Worm (Caenorhabditis elegans) whole organism, L3 larva: ENCODE data around the gene F45H10.2.

ENCODE experiments used
- R02D3.7 ChIP-seq: fragments of 150-350 bp; optimal IDR thresholded peaks from 2 replicates; lab custom pipeline; 2014; ENCODE audit warnings: missing biosample characterization, missing genetic modification characterization
- ZK546.5 ChIP-seq: sonication (generic microtip); optimal IDR thresholded peaks from 2 replicates; lab custom pipeline; 2017; ENCODE audit warnings: missing biosample characterization, missing genetic modification characterization
- aly-2 ChIP-seq: fragments of 150-350 bp; optimal IDR thresholded peaks from 2 replicates; lab custom pipeline; 2014; ENCODE audit warnings: missing biosample characterization, missing genetic modification characterization
- ceh-16 ChIP-seq: sonication (generic microtip); optimal IDR thresholded peaks from 2 replicates; lab custom pipeline; 2017; ENCODE audit warnings: missing biosample characterization, missing genetic modification characterization
- ceh-28 ChIP-seq: fragments of 150-350 bp; optimal IDR thresholded peaks from 2 replicates; lab custom pipeline; 2014; ENCODE audit warnings: missing biosample characterization, missing genetic modification reagents, missing genetic modification characterization
- ceh-82 ChIP-seq: fragments of 150-350 bp; optimal IDR thresholded peaks from 2 replicates; lab custom pipeline; 2014; ENCODE audit warnings: missing biosample characterization, missing genetic modification characterization
- daf-12 ChIP-seq: fragments of 150-350 bp; optimal IDR thresholded peaks from 2 replicates; lab custom pipeline; 2014; ENCODE audit warnings: missing biosample characterization, missing genetic modification reagents, missing genetic modification characterization
- egl-5 ChIP-seq: fragments of 150-350 bp; optimal IDR thresholded peaks from 2 replicates; lab custom pipeline; 2017; ENCODE audit warnings: missing biosample characterization, missing genetic modification reagents, missing genetic modification characterization, inconsistent platforms
- elt-1 ChIP-seq: fragments of 150-350 bp; optimal IDR thresholded peaks from 2 replicates; lab custom pipeline; 2014; ENCODE audit warnings: missing biosample characterization, missing genetic modification characterization
- elt-2 ChIP-seq: sonication (generic microtip); optimal IDR thresholded peaks from 2 replicates; lab custom pipeline; 2016; ENCODE audit warnings: missing genetic modification reagents, mild to moderate bottlenecking, missing genetic modification characterization, missing compliant biosample characterization
- elt-3 ChIP-seq, 3 experiments: fragments of 150-350 bp in 1 of 3; sonication (generic microtip) in 2 of 3; optimal IDR thresholded peaks; 2 replicates in 2 of 3; 4 replicates in 1 of 3; lab custom pipeline; 2014 to 2017; ENCODE audit warnings: missing biosample characterization in 3 of 3, missing genetic modification characterization in 3 of 3
- eor-1 ChIP-seq, 2 experiments: fragments of 150-350 bp; optimal IDR thresholded peaks; 2 replicates each; lab custom pipeline; 2014 to 2018; ENCODE audit warnings: missing biosample characterization in 2 of 2, missing genetic modification characterization in 2 of 2
- fkh-10 ChIP-seq: sonication (generic microtip); optimal IDR thresholded peaks from 2 replicates; lab custom pipeline; 2017; ENCODE audit warnings: missing biosample characterization, missing genetic modification reagents, missing genetic modification characterization
- fkh-2 ChIP-seq: fragments of 150-350 bp; optimal IDR thresholded peaks from 2 replicates; lab custom pipeline; 2014; ENCODE audit warnings: missing biosample characterization, missing genetic modification reagents, missing genetic modification characterization
- hmg-11 ChIP-seq: sonication (generic microtip); optimal IDR thresholded peaks from 2 replicates; lab custom pipeline; 2016; ENCODE audit warnings: missing genetic modification characterization, missing compliant biosample characterization
- jun-1 ChIP-seq: fragments of 150-350 bp; optimal IDR thresholded peaks from 2 replicates; lab custom pipeline; 2014; ENCODE audit warnings: missing biosample characterization, missing genetic modification reagents, missing genetic modification characterization
- lin-15B ChIP-seq: fragments of 150-350 bp; optimal IDR thresholded peaks from 2 replicates; lab custom pipeline; 2014; ENCODE audit warnings: missing biosample characterization, missing genetic modification characterization
- lin-39 ChIP-seq: fragments of 150-350 bp; optimal IDR thresholded peaks from 2 replicates; lab custom pipeline; 2018; ENCODE audit warnings: missing biosample characterization, missing genetic modification reagents, missing genetic modification characterization
- lsy-12 ChIP-seq: sonication (generic microtip); optimal IDR thresholded peaks from 2 replicates; lab custom pipeline; 2016; ENCODE audit warnings: mild to moderate bottlenecking, missing genetic modification characterization, missing compliant biosample characterization
- nfya-1 ChIP-seq: sonication (generic microtip); optimal IDR thresholded peaks from 2 replicates; lab custom pipeline; 2017; ENCODE audit warnings: missing genetic modification characterization, mild to moderate bottlenecking, missing compliant biosample characterization, antibody characterized with exemption, moderate library complexity; ENCODE audit not compliant: insufficient read depth
- nhr-11 ChIP-seq: fragments of 150-350 bp; optimal IDR thresholded peaks from 2 replicates; lab custom pipeline; 2014; ENCODE audit warnings: missing biosample characterization, missing genetic modification characterization
- nhr-12 ChIP-seq: fragments of 150-350 bp; optimal IDR thresholded peaks from 2 replicates; lab custom pipeline; 2014; ENCODE audit warnings: missing biosample characterization, missing genetic modification characterization
- nhr-23 ChIP-seq: fragments of 150-350 bp; optimal IDR thresholded peaks from 2 replicates; lab custom pipeline; 2014; ENCODE audit warnings: missing biosample characterization, missing genetic modification reagents, missing genetic modification characterization
- nhr-237 ChIP-seq: fragments of 150-350 bp; optimal IDR thresholded peaks from 2 replicates; lab custom pipeline; 2014; ENCODE audit warnings: missing biosample characterization, missing genetic modification characterization
- nhr-25 ChIP-seq: sonication (generic microtip); optimal IDR thresholded peaks from 2 replicates; lab custom pipeline; 2017; ENCODE audit warnings: missing biosample characterization, missing genetic modification characterization
- nhr-28 ChIP-seq: fragments of 150-350 bp; optimal IDR thresholded peaks from 2 replicates; lab custom pipeline; 2014; ENCODE audit warnings: missing biosample characterization, missing genetic modification characterization
- nhr-43 ChIP-seq: sonication (generic microtip); optimal IDR thresholded peaks from 2 replicates; lab custom pipeline; 2016; ENCODE audit warnings: mild to moderate bottlenecking, missing genetic modification characterization, missing compliant biosample characterization; ENCODE audit not compliant: poor library complexity, severe bottlenecking
- nhr-67 ChIP-seq: fragments of 150-350 bp; optimal IDR thresholded peaks from 2 replicates; lab custom pipeline; 2014; ENCODE audit warnings: missing biosample characterization, missing genetic modification characterization
- nhr-76 ChIP-seq: fragments of 150-350 bp; sonication (generic microtip); optimal IDR thresholded peaks from 5 replicates; lab custom pipeline; 2014; ENCODE audit warnings: missing biosample characterization, missing genetic modification characterization
- nhr-77 ChIP-seq: fragments of 150-350 bp; optimal IDR thresholded peaks from 2 replicates; lab custom pipeline; 2014; ENCODE audit warnings: missing biosample characterization, missing genetic modification characterization
- pha-4 ChIP-seq: fragments of 150-350 bp; optimal IDR thresholded peaks from 2 replicates; lab custom pipeline; 2014; ENCODE audit warnings: missing biosample characterization, missing genetic modification reagents, missing genetic modification characterization
- pqm-1 ChIP-seq: fragments of 150-350 bp; optimal IDR thresholded peaks from 2 replicates; lab custom pipeline; 2017; ENCODE audit warnings: missing biosample characterization, missing genetic modification characterization, inconsistent platforms
- sea-2 ChIP-seq: fragments of 150-350 bp; sonication (generic microtip); optimal IDR thresholded peaks from 4 replicates; lab custom pipeline; 2014; ENCODE audit warnings: missing biosample characterization, missing genetic modification reagents, missing genetic modification characterization
- snpc-4 ChIP-seq: fragments of 150-350 bp; optimal IDR thresholded peaks from 2 replicates; lab custom pipeline; 2014; ENCODE audit warnings: missing biosample characterization, missing genetic modification characterization
- ztf-4 ChIP-seq: fragments of 150-350 bp; optimal IDR thresholded peaks from 2 replicates; lab custom pipeline; 2014; ENCODE audit warnings: missing biosample characterization, missing genetic modification characterization

The F45H10.2 gene

ce11 chrII:13481781-13482455 is 10.9 kb downstream of the F45H10.2 start, which contains the start of gene E01G4.6:
TSS of gene E01G4.6 (plus strand) at chrII:13482405.
- TF ChIP-seq nhr-76 = no peak
- TF ChIP-seq ztf-4 (tag; lab: Kevin White, UChicago) = no peak
- TF ChIP-seq ZK546.5 (tag; lab: Kevin White, UChicago) = no peak
- no peak for TF ChIP-seq sea-2 (GFP tag; lab: Kevin White, UChicago)
- no peak for TF ChIP-seq nhr-237 (tag; lab: Kevin White, UChicago)
- no peak for TF ChIP-seq ceh-28 (tag; lab: Kevin White, UChicago)
- no peak for TF ChIP-seq nhr-12
- TF ChIP-seq R02D3.7 (tag; lab: Kevin White, UChicago) = no peak
- TF ChIP-seq fkh-10 (GFP tag; lab: Kevin White, UChicago) = no peak
- no peak for TF ChIP-seq aly-2 (tag; lab: Kevin White, UChicago)
- TF ChIP-seq hmg-11 (tag; lab: Kevin White, UChicago) = no peak
- no peak for TF ChIP-seq nhr-25 (tag; lab: Kevin White, UChicago)
- TF ChIP-seq daf-12 = no peak
- no peak for TF ChIP-seq eor-1 (tag; optimal IDR thresholded peaks at IDR 0.05; lab: Kevin White, UChicago)
- TF ChIP-seq nhr-28 (tag; lab: Kevin White, UChicago) = no peak
- no peak for TF ChIP-seq lsy-12 (tag; lab: Kevin White, UChicago)
- no peak for TF ChIP-seq nhr-23 (tag; lab: Kevin White, UChicago)
- no peak for TF ChIP-seq fkh-2 (tag; lab: Kevin White, UChicago)
- TF ChIP-seq elt-1 = no peak
- no peak for TF ChIP-seq nhr-43 (tag; lab: Kevin White, UChicago)

- no peak for TF ChIP-seq ztf-4 (tag; lab: Kevin White, UChicago)
- TF ChIP-seq ceh-82 = no peak
- no peak for TF ChIP-seq nhr-11 (tag; lab: Kevin White, UChicago)
Observed at ce11 chrII:13479424-13479823, 13.4 kb downstream of the F45H10.2 start.

ce11 chrII:13477230-13477629 is 15.6 kb downstream of the F45H10.2 start:
- TF ChIP-seq nfya-1 (tag; lab: Kevin White, UChicago) (peak; percentile 59), lin-15B (tag; lab: Kevin White, UChicago) (peak; percentile 82), jun-1 (no peak), elt-2 (tag; lab: Kevin White, UChicago) (peak; percentile 23), snpc-4 (tag; lab: Kevin White, UChicago) (peak; percentile 67), daf-12 (no peak), nhr-23 (tag; lab: Kevin White, UChicago) (peak; percentile 36), hmg-11 (tag; lab: Kevin White, UChicago) (peak; percentile 65), nhr-25 (tag; lab: Kevin White, UChicago) (no peak), lin-39 (peak; percentile 12)
- TF ChIP-seq, all 47 proteins: peak for 7

ce11 chrII:13472101-13472500 is 20.7 kb downstream of the F45H10.2 start, which contains the start of gene E01G4.5:
TSS of gene E01G4.5 (plus strand) at chrII:13472401.
- no peak for TF ChIP-seq R02D3.7 (tag; lab: Kevin White, UChicago)
- TF ChIP-seq ceh-16 (tag; lab: Kevin White, UChicago) = no peak
- no peak for TF ChIP-seq nfya-1 (tag; lab: Kevin White, UChicago)

ce11 chrII:13470655-13471054 is 22.2 kb downstream of the F45H10.2 start:
- TF ChIP-seq elt-3 (tag; optimal IDR thresholded peaks at IDR 0.05; lab: Kevin White, UChicago) (no peak), nhr-67 (tag; lab: Kevin White, UChicago) (no peak), pha-4 (tag; lab: Kevin White, UChicago) (no peak), jun-1 (no peak), eor-1 (tag; optimal IDR thresholded peaks at IDR 0.05; lab: Kevin White, UChicago) (no peak), nhr-25 (tag; lab: Kevin White, UChicago) (no peak), nfya-1 (tag; lab: Kevin White, UChicago) (no peak), egl-5 (tag; lab: Kevin White, UChicago) (no peak), pqm-1 (tag; lab: Kevin White, UChicago) (no peak), lin-15B (tag; lab: Kevin White, UChicago) (no peak), ztf-4 (tag; lab: Kevin White, UChicago) (no peak), nhr-77 (tag; lab: Kevin White, UChicago) (no peak), snpc-4 (tag; lab: Kevin White, UChicago) (no peak)
